Fruit fly (Drosophila melanogaster) whole organism, embryonic: ENCODE data around the gene CG15429.

Source experiments
- BEAF-32 ChIP-seq: fragments of 200-800 bp; sonication (Bioruptor generic); optimal IDR thresholded peaks from 3 replicates; lab custom pipeline; 2017; ENCODE audit warnings: missing biosample characterization, missing genetic modification characterization, mild to moderate bottlenecking, moderate library complexity, missing genetic modification reagents
- Bgb ChIP-seq: fragments of 200-800 bp; sonication (Bioruptor generic); IDR thresholded peaks from 2 replicates; pipeline ENCODE4 v1.3.6; 2022; ENCODE audit warnings: missing biosample characterization, missing genetic modification characterization; ENCODE audit not compliant: partially characterized antibody
- CG10267 ChIP-seq: fragments of 200-800 bp; sonication (Bioruptor generic); optimal IDR thresholded peaks from 2 replicates; lab custom pipeline; 2018; ENCODE audit warnings: missing biosample characterization, mild to moderate bottlenecking, missing genetic modification characterization, moderate library complexity
- CG14710 ChIP-seq: fragments of 200-800 bp; sonication (Bioruptor generic); optimal IDR thresholded peaks from 3 replicates; lab custom pipeline; 2019; ENCODE audit warnings: missing biosample characterization, mild to moderate bottlenecking, missing genetic modification characterization, moderate library complexity
- CG15514 ChIP-seq: fragments of 200-800 bp; sonication (Bioruptor generic); optimal IDR thresholded peaks from 3 replicates; lab custom pipeline; 2017; ENCODE audit warnings: missing biosample characterization, missing genetic modification characterization, mild to moderate bottlenecking, moderate library complexity, missing genetic modification reagents
- CG15601 ChIP-seq: fragments of 200-800 bp; sonication (Bioruptor generic); optimal IDR thresholded peaks from 3 replicates; lab custom pipeline; 2019; ENCODE audit warnings: missing biosample characterization, mild to moderate bottlenecking, missing genetic modification characterization, moderate library complexity
- CG15696 ChIP-seq: fragments of 200-800 bp; sonication (Bioruptor generic); optimal IDR thresholded peaks from 2 replicates; lab custom pipeline; 2019; ENCODE audit warnings: missing biosample characterization, mild to moderate bottlenecking, missing genetic modification characterization, moderate library complexity
- CG1603 ChIP-seq: fragments of 200-800 bp; sonication (Bioruptor generic); optimal IDR thresholded peaks from 2 replicates; lab custom pipeline; 2019; ENCODE audit warnings: missing biosample characterization, mild to moderate bottlenecking, missing genetic modification characterization, moderate library complexity
- CG16813 ChIP-seq: fragments of 200-800 bp; sonication (Bioruptor generic); IDR thresholded peaks from 3 replicates; pipeline ENCODE4 v1.3.6; 2022; ENCODE audit warnings: missing biosample characterization, missing genetic modification characterization; ENCODE audit not compliant: partially characterized antibody
- CG16815 ChIP-seq: fragments of 200-800 bp; sonication (Bioruptor generic); optimal IDR thresholded peaks from 3 replicates; lab custom pipeline; 2017; ENCODE audit warnings: missing biosample characterization, mild to moderate bottlenecking, missing genetic modification characterization
- CG2116 ChIP-seq: fragments of 200-800 bp; sonication (Bioruptor generic); optimal IDR thresholded peaks from 3 replicates; lab custom pipeline; 2018; ENCODE audit warnings: missing biosample characterization, mild to moderate bottlenecking, missing genetic modification characterization
- CG2120 ChIP-seq: fragments of 200-800 bp; sonication (Bioruptor generic); optimal IDR thresholded peaks from 3 replicates; lab custom pipeline; 2016; ENCODE audit warnings: missing biosample characterization, missing genetic modification characterization
- CG31365 ChIP-seq: fragments of 200-800 bp; sonication (Bioruptor generic); optimal IDR thresholded peaks from 2 replicates; lab custom pipeline; 2018; ENCODE audit warnings: missing biosample characterization, mild to moderate bottlenecking, missing genetic modification characterization
- CG31441 ChIP-seq: fragments of 200-800 bp; sonication (Bioruptor generic); IDR thresholded peaks from 2 replicates; pipeline ENCODE4 v1.3.6; 2022; ENCODE audit warnings: missing biosample characterization, missing genetic modification characterization
- CG33213 ChIP-seq: fragments of 200-800 bp; sonication (Bioruptor generic); optimal IDR thresholded peaks from 3 replicates; lab custom pipeline; 2016; ENCODE audit warnings: missing biosample characterization, missing genetic modification characterization
- CG4820 ChIP-seq: fragments of 200-800 bp; sonication (Bioruptor generic); optimal IDR thresholded peaks from 3 replicates; lab custom pipeline; 2016; ENCODE audit warnings: missing biosample characterization, missing genetic modification characterization
- CG6175 ChIP-seq: fragments of 200-800 bp; sonication (Bioruptor generic); IDR thresholded peaks from 3 replicates; pipeline ENCODE4 v1.3.6; 2022; ENCODE audit warnings: missing biosample characterization, missing genetic modification characterization
- CG8290 ChIP-seq, 3 experiments: fragments of 200-800 bp; sonication (Bioruptor generic); optimal IDR thresholded peaks; 2 replicates each; lab custom pipeline; 2016 to 2019; ENCODE audit warnings: missing biosample characterization in 3 of 3, missing genetic modification characterization in 3 of 3, mild to moderate bottlenecking in 2 of 3, moderate library complexity in 1 of 3
- CTCF ChIP-seq: fragments of 200-800 bp; sonication (Bioruptor generic); optimal IDR thresholded peaks from 2 replicates; lab custom pipeline; 2017; ENCODE audit warnings: missing biosample characterization, mild to moderate bottlenecking, missing genetic modification characterization, moderate library complexity
- Dp ChIP-seq: fragments of 200-800 bp; sonication (Bioruptor generic); optimal IDR thresholded peaks from 2 replicates; lab custom pipeline; 2018; ENCODE audit warnings: missing biosample characterization, mild to moderate bottlenecking, missing genetic modification characterization, moderate library complexity
- H15 ChIP-seq: fragments of 200-800 bp; sonication (Bioruptor generic); IDR thresholded peaks from 3 replicates; pipeline ENCODE4 v1.3.6; 2022; ENCODE audit warnings: missing biosample characterization, missing genetic modification characterization
- H2.0 ChIP-seq: fragments of 200-800 bp; sonication (Bioruptor generic); IDR thresholded peaks from 2 replicates; pipeline ENCODE4 v1.3.6; 2022; ENCODE audit warnings: missing biosample characterization, missing genetic modification characterization
- HmgD ChIP-seq: fragments of 200-800 bp; sonication (Bioruptor generic); optimal IDR thresholded peaks from 3 replicates; lab custom pipeline; 2016; ENCODE audit warnings: missing biosample characterization, missing genetic modification characterization
- HmgZ ChIP-seq: fragments of 200-800 bp; sonication (Bioruptor generic); optimal IDR thresholded peaks from 2 replicates; lab custom pipeline; 2018; ENCODE audit warnings: missing biosample characterization, mild to moderate bottlenecking, missing genetic modification characterization
- Hmr ChIP-seq: fragments of 200-800 bp; sonication (Bioruptor generic); optimal IDR thresholded peaks from 3 replicates; lab custom pipeline; 2017; ENCODE audit warnings: mild to moderate bottlenecking, missing biosample characterization, missing genetic modification reagents, missing genetic modification characterization
- Med ChIP-seq: fragments of 200-800 bp; sonication (Bioruptor generic); peaks from one replicate; lab custom pipeline; 2016; ENCODE audit warnings: missing biosample characterization, missing genetic modification characterization, mild to moderate bottlenecking, inconsistent platforms, moderate library complexity
- Nf-YC ChIP-seq: fragments of 200-800 bp; optimal IDR thresholded peaks from 3 replicates; lab custom pipeline; 2019; ENCODE audit warnings: missing biosample characterization, mild to moderate bottlenecking, missing genetic modification characterization, moderate library complexity
- Pdp1 ChIP-seq, 2 experiments: fragments of 200-800 bp; sonication (Bioruptor generic); optimal IDR thresholded peaks; 3 replicates each; lab custom pipeline; 2016; ENCODE audit warnings: missing biosample characterization in 2 of 2, missing genetic modification characterization in 2 of 2, mild to moderate bottlenecking in 1 of 2, moderate library complexity in 1 of 2
- Rfx ChIP-seq: fragments of 200-800 bp; sonication (Bioruptor generic); IDR thresholded peaks from 2 replicates; pipeline ENCODE4 v1.3.6; 2022; ENCODE audit warnings: missing biosample characterization, missing genetic modification characterization
- Xrp1 ChIP-seq: fragments of 200-800 bp; sonication (Bioruptor generic); IDR thresholded peaks from 2 replicates; pipeline ENCODE4 v1.3.6; 2022; ENCODE audit warnings: missing biosample characterization, missing genetic modification characterization
- abd-A ChIP-seq: fragments of 200-800 bp; sonication (Bioruptor generic); optimal IDR thresholded peaks from 3 replicates; lab custom pipeline; 2019; ENCODE audit warnings: missing biosample characterization, mild to moderate bottlenecking, missing genetic modification characterization, moderate library complexity
- amos ChIP-seq: fragments of 200-800 bp; sonication (Bioruptor generic); IDR thresholded peaks from 2 replicates; pipeline ENCODE4 v1.3.6; 2022; ENCODE audit warnings: missing biosample characterization, missing genetic modification characterization; ENCODE audit not compliant: partially characterized antibody
- bab2 ChIP-seq: fragments of 200-800 bp; sonication (Bioruptor generic); optimal IDR thresholded peaks from 2 replicates; lab custom pipeline; 2016; ENCODE audit warnings: missing biosample characterization, missing genetic modification characterization
- chinmo ChIP-seq: fragments of 200-800 bp; sonication (Bioruptor generic); IDR thresholded peaks from 4 replicates; pipeline ENCODE4 v1.3.6; 2022; ENCODE audit warnings: missing biosample characterization, missing genetic modification characterization; ENCODE audit not compliant: partially characterized antibody
- disco-r ChIP-seq: fragments of 200-800 bp; sonication (Bioruptor generic); optimal IDR thresholded peaks from 2 replicates; lab custom pipeline; 2016; ENCODE audit warnings: missing biosample characterization, missing genetic modification characterization
- fd102C ChIP-seq: fragments of 200-800 bp; sonication (Bioruptor generic); optimal IDR thresholded peaks from 2 replicates; lab custom pipeline; 2018; ENCODE audit warnings: missing biosample characterization, mild to moderate bottlenecking, missing genetic modification characterization, moderate library complexity
- gt ChIP-seq: fragments of 200-800 bp; sonication (Bioruptor generic); IDR thresholded peaks from 2 replicates; pipeline ENCODE4 v1.3.6; 2022; ENCODE audit warnings: missing biosample characterization, missing genetic modification characterization
- knrl ChIP-seq: fragments of 200-800 bp; sonication (Bioruptor generic); IDR thresholded peaks from 3 replicates; pipeline ENCODE4 v1.3.6; 2022; ENCODE audit warnings: missing biosample characterization, missing genetic modification characterization; ENCODE audit not compliant: partially characterized antibody
- lbe ChIP-seq: fragments of 200-800 bp; sonication (Bioruptor generic); optimal IDR thresholded peaks from 2 replicates; lab custom pipeline; 2016; ENCODE audit warnings: missing biosample characterization, mild to moderate bottlenecking, missing genetic modification characterization
- lola ChIP-seq, 3 experiments: fragments of >200 bp in 2 of 3; fragments of 200-800 bp in 1 of 3; sonication (Bioruptor generic) in 1 of 3; optimal IDR thresholded peaks; 2 replicates each; lab custom pipeline; 2017 to 2019; ENCODE audit warnings: missing biosample characterization in 3 of 3, missing genetic modification characterization in 3 of 3, mild to moderate bottlenecking in 1 of 3, moderate library complexity in 1 of 3
- prd ChIP-seq, 3 experiments: fragments of >200 bp in 2 of 3; fragments of 200-800 bp in 1 of 3; sonication (Bioruptor generic) in 1 of 3; optimal IDR thresholded peaks in 2 of 3; IDR thresholded peaks in 1 of 3; 2 replicates in 2 of 3; 3 replicates in 1 of 3; pipeline versions ENCODE4 v1.3.6 to Lab custom; 2017 to 2022; ENCODE audit warnings: missing biosample characterization in 1 of 3, missing genetic modification characterization in 1 of 3
- pzg ChIP-seq: fragments of 200-800 bp; sonication (Bioruptor generic); optimal IDR thresholded peaks from 3 replicates; lab custom pipeline; 2018; ENCODE audit warnings: missing biosample characterization, mild to moderate bottlenecking, missing genetic modification characterization, moderate library complexity
- slbo ChIP-seq: fragments of 200-800 bp; sonication (Bioruptor generic); IDR thresholded peaks from 2 replicates; pipeline ENCODE4 v1.3.6; 2022; ENCODE audit warnings: missing biosample characterization, missing genetic modification characterization
- stwl ChIP-seq: fragments of 200-800 bp; sonication (Bioruptor generic); optimal IDR thresholded peaks from 3 replicates; lab custom pipeline; 2018; ENCODE audit warnings: missing biosample characterization, mild to moderate bottlenecking, missing genetic modification characterization, moderate library complexity
- trem ChIP-seq: fragments of 200-800 bp; optimal IDR thresholded peaks from 3 replicates; lab custom pipeline; 2019; ENCODE audit warnings: missing biosample characterization, mild to moderate bottlenecking, missing genetic modification characterization, moderate library complexity
- tup ChIP-seq: fragments of 200-800 bp; sonication (Bioruptor generic); optimal IDR thresholded peaks from 2 replicates; lab custom pipeline; 2016; ENCODE audit warnings: missing biosample characterization, mild to moderate bottlenecking, missing genetic modification characterization, moderate library complexity
- unc-4 ChIP-seq: fragments of 200-800 bp; sonication (Bioruptor generic); IDR thresholded peaks from 2 replicates; pipeline ENCODE4 v1.3.6; 2022; ENCODE audit warnings: missing biosample characterization, missing genetic modification characterization; ENCODE audit not compliant: partially characterized antibody

The CG15429 gene

DNA sequence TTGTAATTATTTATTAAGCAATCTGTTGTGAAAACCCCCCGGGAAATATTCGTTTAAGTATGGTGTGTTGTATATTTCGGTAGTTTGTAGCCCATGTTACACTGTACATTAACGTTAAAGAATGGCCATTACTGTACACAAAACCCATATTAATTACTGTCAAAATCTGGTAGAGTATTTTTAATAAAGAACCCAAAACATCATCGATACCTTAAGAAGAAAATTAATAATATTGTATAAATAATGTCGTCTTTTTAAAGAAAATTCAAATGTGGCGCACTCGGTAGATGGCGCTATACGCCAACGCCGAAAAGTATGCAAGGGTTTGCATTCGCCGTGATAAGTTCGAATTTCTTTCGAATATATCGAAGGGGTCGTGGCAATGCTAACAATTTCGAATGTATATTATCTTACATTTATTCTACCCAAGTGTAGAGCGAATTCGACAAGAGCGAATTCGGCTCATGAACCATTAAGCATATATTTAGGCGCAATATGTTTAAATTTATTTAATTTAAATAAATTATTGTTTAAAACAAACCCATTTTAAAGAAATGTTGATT is 7.1 kb upstream of the CG15429 start (continued):
- TF ChIP-seq CG16813 (GFP tag; lab: Robert Waterston, UW) (peak; percentile 7; the same call in 1 of the 3 replicates), Hmr (GFP tag; lab: Kevin White, UChicago) (peak; percentile 57), CG2116 (GFP tag; lab: Kevin White, UChicago) (peak; percentile 26), gt (GFP tag; lab: Robert Waterston, UW) (no peak), amos (GFP tag; lab: Robert Waterston, UW) (peak; percentile 72), HmgZ (peak; percentile 67), trem (tag; lab: Kevin White, UChicago) (peak; percentile 28), CG15696 (tag; lab: Kevin White, UChicago) (peak; percentile 32), bab2 (GFP tag; lab: Kevin White, UChicago) (no peak), Nf-YC (tag; lab: Kevin White, UChicago) (peak; percentile 9), CG15601 (tag; lab: Kevin White, UChicago) (peak; percentile 58), abd-A (tag; lab: Kevin White, UChicago) (peak; percentile 17), slbo (GFP tag; lab: Robert Waterston, UW) (no peak), H2.0 (GFP tag; lab: Robert Waterston, UW) (no peak), Med (GFP tag; lab: Kevin White, UChicago) (peak; percentile 81), CG31365 (peak; percentile 50), CG31441 (GFP tag; lab: Robert Waterston, UW) (0 out of 2 replicates have a peak, but pooled peaks have one; percentile 8), Rfx (peak; percentile 26; the same call in 1 of the 2 replicates), CG4820 (GFP tag; lab: Kevin White, UChicago) (peak; percentile 12), prd (optimal IDR thresholded peaks at IDR 0.05; lab: Kevin White, UChicago) (no peak), prd (GFP tag; IDR thresholded peaks at IDR 0.05; lab: Robert Waterston, UW) (no peak), chinmo (GFP tag; lab: Robert Waterston, UW) (peak; percentile 73; the same call in 1 of the 4 replicates), pzg (GFP tag; lab: Kevin White, UChicago) (peak; percentile 31), CG16815 (no peak), Dp (GFP tag; lab: Kevin White, UChicago) (peak; percentile 91), stwl (tag; lab: Kevin White, UChicago) (peak; percentile 47), CG1603 (peak; percentile 14), CTCF (GFP tag; lab: Kevin White, UChicago) (peak; percentile 98), fd102C (GFP tag; lab: Kevin White, UChicago) (peak; percentile 47), CG10267 (peak; percentile 39), BEAF-32 (GFP tag; lab: Kevin White, UChicago) (peak; percentile 51), knrl (GFP tag; lab: Robert Waterston, UW) (peak; percentile 34; the same call in 1 of the 3 replicates), CG2120 (GFP tag; lab: Kevin White, UChicago) (peak; percentile 9), CG33213 (peak; percentile 17), Bgb (peak; percentile 75), H15 (no peak), CG15514 (GFP tag; lab: Kevin White, UChicago) (peak; percentile 24), CG14710 (tag; lab: Kevin White, UChicago) (peak; percentile 41), HmgD (no peak), Pdp1 (GFP tag; optimal IDR thresholded peaks at IDR 0.05; lab: Kevin White, UChicago) (peak in 1 of 2 experiments; percentile 4), lola (GFP tag; optimal IDR thresholded peaks at IDR 0.05; lab: Kevin White, UChicago) (no peak), CG8290 (GFP tag; optimal IDR thresholded peaks at IDR 0.05; lab: Kevin White, UChicago) (peak; percentile 67), CG8290 (tag; optimal IDR thresholded peaks at IDR 0.05; lab: Kevin White, UChicago) (peak; percentile 63 to 99), unc-4 (GFP tag; lab: Robert Waterston, UW) (0 out of 2 replicates have a peak, but pooled peaks have one; percentile 27), disco-r (no peak), lbe (GFP tag; lab: Kevin White, UChicago) (peak; percentile 32), Xrp1 (peak; percentile 31; the same call in 1 of the 2 replicates), CG6175 (GFP tag; lab: Robert Waterston, UW) (no peak), tup (GFP tag; lab: Kevin White, UChicago) (no peak)
